Worm (Caenorhabditis elegans) whole organism, late embryonic: ENCODE results near the gene F22F1.3.

ENCODE experiments used
- C08G9.2 ChIP-seq: sonication (generic microtip); optimal IDR thresholded peaks from 2 replicates; lab custom pipeline; 2016; ENCODE audit warnings: mild to moderate bottlenecking, missing genetic modification characterization, moderate library complexity, missing compliant biosample characterization
- C38D4.7 ChIP-seq: fragments of 200-800 bp; sonication (Bioruptor generic); optimal IDR thresholded peaks from 2 replicates; lab custom pipeline; 2018; ENCODE audit warnings: mild to moderate bottlenecking, missing genetic modification characterization, moderate library complexity, missing compliant biosample characterization
- K02D7.2 ChIP-seq: sonication (generic microtip); optimal IDR thresholded peaks from 2 replicates; lab custom pipeline; 2017; ENCODE audit warnings: mild to moderate bottlenecking, missing genetic modification characterization, missing compliant biosample characterization
- K09A11.1 ChIP-seq: sonication (generic microtip); optimal IDR thresholded peaks from 2 replicates; lab custom pipeline; 2017; ENCODE audit warnings: antibody characterized with exemption, mild to moderate bottlenecking, missing genetic modification characterization, missing compliant biosample characterization; ENCODE audit not compliant: insufficient read depth
- T23F11.4 ChIP-seq: fragments of 200-800 bp; sonication (Bioruptor generic); optimal IDR thresholded peaks from 2 replicates; lab custom pipeline; 2018; ENCODE audit warnings: mild to moderate bottlenecking, missing genetic modification characterization, missing compliant biosample characterization
- ahr-1 ChIP-seq: sonication (generic microtip); optimal IDR thresholded peaks from 2 replicates; lab custom pipeline; 2016; ENCODE audit warnings: missing genetic modification characterization, missing compliant biosample characterization
- ama-1 ChIP-seq: fragments of 150-350 bp; optimal IDR thresholded peaks from 2 replicates; lab custom pipeline; 2014
- ceh-14 ChIP-seq: sonication (generic microtip); optimal IDR thresholded peaks from 2 replicates; lab custom pipeline; 2016; ENCODE audit warnings: missing genotype, missing genetic modification characterization, missing compliant biosample characterization
- ceh-2 ChIP-seq: sonication (generic microtip); optimal IDR thresholded peaks from 2 replicates; lab custom pipeline; 2016; ENCODE audit warnings: missing genotype, missing genetic modification characterization, missing compliant biosample characterization
- ceh-22 ChIP-seq: sonication (generic microtip); optimal IDR thresholded peaks from 2 replicates; lab custom pipeline; 2017; ENCODE audit warnings: missing biosample characterization, missing genetic modification characterization
- ceh-24 ChIP-seq: sonication (generic microtip); optimal IDR thresholded peaks from 2 replicates; lab custom pipeline; 2016; ENCODE audit warnings: mild to moderate bottlenecking, missing genetic modification characterization, missing compliant biosample characterization
- ceh-31 ChIP-seq: sonication (generic microtip); optimal IDR thresholded peaks from 2 replicates; lab custom pipeline; 2016; ENCODE audit warnings: missing genetic modification characterization, missing compliant biosample characterization
- ceh-34 ChIP-seq: sonication (generic microtip); optimal IDR thresholded peaks from 2 replicates; lab custom pipeline; 2016; ENCODE audit warnings: mild to moderate bottlenecking, missing genetic modification characterization, missing compliant biosample characterization
- ceh-45 ChIP-seq: fragments of 200-800 bp; sonication (Bioruptor generic); IDR thresholded peaks from 2 replicates; pipeline ENCODE4 v1.3.6; 2022; ENCODE audit warnings: missing genetic modification reagents, missing genetic modification characterization, missing compliant biosample characterization
- ceh-48 ChIP-seq: sonication (generic microtip); optimal IDR thresholded peaks from 2 replicates; lab custom pipeline; 2016; ENCODE audit warnings: missing genetic modification characterization, inconsistent platforms, missing compliant biosample characterization
- ceh-6 ChIP-seq: fragments of 200-800 bp; sonication (Bioruptor generic); optimal IDR thresholded peaks from 2 replicates; lab custom pipeline; 2018; ENCODE audit warnings: mild to moderate bottlenecking, missing genetic modification characterization, missing compliant biosample characterization
- ceh-9 ChIP-seq: sonication (generic microtip); optimal IDR thresholded peaks from 2 replicates; lab custom pipeline; 2016; ENCODE audit warnings: mild to moderate bottlenecking, missing genetic modification characterization, inconsistent platforms, missing compliant biosample characterization
- che-1 ChIP-seq: sonication (generic microtip); optimal IDR thresholded peaks from 2 replicates; lab custom pipeline; 2016; ENCODE audit warnings: mild to moderate bottlenecking, missing genetic modification characterization, missing compliant biosample characterization
- dve-1 ChIP-seq: sonication (generic microtip); optimal IDR thresholded peaks from 2 replicates; lab custom pipeline; 2017; ENCODE audit warnings: antibody characterized with exemption, mild to moderate bottlenecking, missing genetic modification characterization, missing compliant biosample characterization
- elt-2 ChIP-seq: sonication (generic microtip); optimal IDR thresholded peaks from 2 replicates; lab custom pipeline; 2016; ENCODE audit warnings: missing genetic modification reagents, missing genetic modification characterization, missing compliant biosample characterization
- fax-1 ChIP-seq: sonication (generic microtip); optimal IDR thresholded peaks from 2 replicates; lab custom pipeline; 2016; ENCODE audit warnings: missing genotype, missing genetic modification characterization, missing compliant biosample characterization
- fkh-6 ChIP-seq: sonication (generic microtip); optimal IDR thresholded peaks from 2 replicates; lab custom pipeline; 2016; ENCODE audit warnings: missing genetic modification characterization, missing compliant biosample characterization
- hlh-15 ChIP-seq: sonication (generic microtip); optimal IDR thresholded peaks from 2 replicates; lab custom pipeline; 2016; ENCODE audit warnings: missing genetic modification characterization, missing compliant biosample characterization
- hlh-6 ChIP-seq: sonication (generic microtip); optimal IDR thresholded peaks from 2 replicates; lab custom pipeline; 2016; ENCODE audit warnings: missing genotype, missing genetic modification characterization, missing compliant biosample characterization
- hlh-8 ChIP-seq: sonication (generic microtip); optimal IDR thresholded peaks from 2 replicates; lab custom pipeline; 2016; ENCODE audit warnings: missing genotype, missing genetic modification characterization, missing compliant biosample characterization
- lim-6 ChIP-seq: sonication (generic microtip); optimal IDR thresholded peaks from 2 replicates; lab custom pipeline; 2016; ENCODE audit warnings: missing genetic modification characterization, missing compliant biosample characterization
- lin-11 ChIP-seq: fragments of 200-800 bp; sonication (Bioruptor generic); optimal IDR thresholded peaks from 2 replicates; lab custom pipeline; 2018; ENCODE audit warnings: mild to moderate bottlenecking, missing genetic modification characterization, missing compliant biosample characterization
- nfya-1 ChIP-seq: sonication (generic microtip); optimal IDR thresholded peaks from 2 replicates; lab custom pipeline; 2017; ENCODE audit warnings: missing genetic modification characterization, mild to moderate bottlenecking, missing compliant biosample characterization, antibody characterized with exemption, moderate library complexity
- nhr-11 ChIP-seq: fragments of 150-350 bp; optimal IDR thresholded peaks from 2 replicates; lab custom pipeline; 2014; ENCODE audit warnings: missing biosample characterization, missing genetic modification characterization
- pag-3 ChIP-seq: sonication (generic microtip); optimal IDR thresholded peaks from 2 replicates; lab custom pipeline; 2016; ENCODE audit warnings: missing compliant biosample characterization, missing genetic modification characterization, borderline replicate concordance
- pax-1 ChIP-seq: fragments of 150-350 bp; optimal IDR thresholded peaks from 2 replicates; lab custom pipeline; 2014; ENCODE audit warnings: missing biosample characterization, missing genetic modification characterization
- pqm-1 ChIP-seq: sonication (generic microtip); optimal IDR thresholded peaks from 2 replicates; lab custom pipeline; 2016; ENCODE audit warnings: missing genetic modification characterization, missing compliant biosample characterization
- pros-1 ChIP-seq: fragments of 150-350 bp; optimal IDR thresholded peaks from 2 replicates; lab custom pipeline; 2014; ENCODE audit warnings: missing biosample characterization, missing genetic modification reagents, missing genetic modification characterization
- rnt-1 ChIP-seq: sonication (generic microtip); optimal IDR thresholded peaks from 2 replicates; lab custom pipeline; 2016; ENCODE audit warnings: missing genetic modification characterization, missing compliant biosample characterization
- sox-4 ChIP-seq: sonication (generic microtip); optimal IDR thresholded peaks from 2 replicates; lab custom pipeline; 2017; ENCODE audit warnings: mild to moderate bottlenecking, missing genetic modification characterization, inconsistent platforms, missing compliant biosample characterization
- ttx-3 ChIP-seq: sonication (generic microtip); optimal IDR thresholded peaks from 2 replicates; lab custom pipeline; 2016; ENCODE audit warnings: missing genetic modification reagents, missing genetic modification characterization, missing compliant biosample characterization
- unc-42 ChIP-seq: sonication (generic microtip); optimal IDR thresholded peaks from 2 replicates; lab custom pipeline; 2016; ENCODE audit warnings: missing genotype, missing genetic modification characterization, missing compliant biosample characterization
- unc-55 ChIP-seq: sonication (generic microtip); optimal IDR thresholded peaks from 2 replicates; lab custom pipeline; 2017; ENCODE audit warnings: missing biosample characterization, missing genetic modification reagents, missing genetic modification characterization
- unc-86 ChIP-seq: sonication (generic microtip); optimal IDR thresholded peaks from 2 replicates; lab custom pipeline; 2016; ENCODE audit warnings: missing genetic modification characterization, missing compliant biosample characterization

The F22F1.3 gene

ce11 chrX:8200206-8200605 is 37.3 kb upstream of the F22F1.3 start:
- TF ChIP-seq ceh-34 (no peak), ttx-3 (no peak), nfya-1 (tag; lab: Kevin White, UChicago) (no peak), ceh-6 (no peak), ceh-45 (GFP tag; lab: Robert Waterston, UW) (no peak), ceh-22 (no peak)

ce11 chrX:8193213-8193612 is 30.3 kb upstream of the F22F1.3 start:
- TF ChIP-seq nhr-11 (no peak), ceh-48 (tag; lab: Kevin White, UChicago) (no peak), pag-3 (tag; lab: Kevin White, UChicago) (no peak), elt-2 (no peak), pqm-1 (no peak), ceh-2 (tag; lab: Kevin White, UChicago) (no peak), pax-1 (tag; lab: Kevin White, UChicago) (no peak), ceh-14 (tag; lab: Kevin White, UChicago) (no peak), K09A11.1 (tag; lab: Kevin White, UChicago) (no peak), unc-42 (no peak), ahr-1 (tag; lab: Kevin White, UChicago) (no peak), ceh-31 (tag; lab: Kevin White, UChicago) (no peak), che-1 (tag; lab: Kevin White, UChicago) (no peak), ceh-24 (tag; lab: Kevin White, UChicago) (no peak), pros-1 (tag; lab: Kevin White, UChicago) (no peak), hlh-6 (tag; lab: Kevin White, UChicago) (no peak)

- TF ChIP-seq ama-1, result no peak
- no peak for TF ChIP-seq unc-55 (GFP tag; lab: Kevin White, UChicago)
- TF ChIP-seq dve-1 (tag; lab: Kevin White, UChicago), result no peak
- TF ChIP-seq ceh-9 (tag; lab: Kevin White, UChicago), result no peak
- no peak for TF ChIP-seq lim-6 (tag; lab: Kevin White, UChicago)
- no peak for TF ChIP-seq ceh-48 (tag; lab: Kevin White, UChicago)
- TF ChIP-seq nfya-1 (tag; lab: Kevin White, UChicago), result no peak
- TF ChIP-seq hlh-15, result no peak
Measured at ce11 chrX:8185037-8185436, 22.2 kb upstream of the F22F1.3 start, which contains the start of gene C17H11.5. TSS of gene C17H11.5 (minus strand) at chrX:8185137.

- TF ChIP-seq ceh-45 (GFP tag; lab: Robert Waterston, UW) (peak; percentile 78), fkh-6 (tag; lab: Kevin White, UChicago) (peak; percentile 54), unc-42 (peak; percentile 15), C08G9.2 (tag; lab: Kevin White, UChicago) (peak; percentile 16)
Measured at ce11 chrX:8181590-8182311, 18.9 kb upstream of the F22F1.3 start, which contains the start of gene C17H11.4. TSS of gene C17H11.4 (minus strand) at chrX:8181640.

ce11 chrX:8173610-8174009 is 10.7 kb upstream of the F22F1.3 start, which contains the start of gene C17H11.1:
TSS of gene C17H11.1 (plus strand) at chrX:8173910.
- TF ChIP-seq fax-1 (tag; lab: Kevin White, UChicago) (no peak), T23F11.4 (GFP tag; lab: Kevin White, UChicago) (no peak), hlh-6 (tag; lab: Kevin White, UChicago) (no peak), C38D4.7 (no peak), unc-86 (tag; lab: Kevin White, UChicago) (no peak), ama-1 (no peak), ahr-1 (tag; lab: Kevin White, UChicago) (no peak), unc-42 (no peak), hlh-15 (no peak), lin-11 (tag; lab: Kevin White, UChicago) (no peak), rnt-1 (tag; lab: Kevin White, UChicago) (no peak), ceh-31 (tag; lab: Kevin White, UChicago) (no peak), pqm-1 (no peak), sox-4 (tag; lab: Kevin White, UChicago) (no peak), ceh-34 (no peak), K02D7.2 (tag; lab: Kevin White, UChicago) (no peak), hlh-8 (tag; lab: Kevin White, UChicago) (no peak)
